Worm (Caenorhabditis elegans) whole organism, young adult: ENCODE data around the gene F11C1.10.

ENCODE experiments used
- B0261.1 ChIP-seq: sonication (generic microtip); optimal IDR thresholded peaks from 2 replicates; lab custom pipeline; 2016; ENCODE audit warnings: mild to moderate bottlenecking, missing genetic modification characterization, moderate library complexity, missing compliant biosample characterization
- B0336.3 ChIP-seq: fragments of 200-800 bp; sonication (Bioruptor generic); IDR thresholded peaks from 2 replicates; pipeline ENCODE4 v1.3.6; 2022; ENCODE audit warnings: missing genetic modification characterization, missing compliant biosample characterization
- F39B2.1 ChIP-seq: fragments of 200-800 bp; sonication (Bioruptor generic); IDR thresholded peaks from 2 replicates; pipeline ENCODE4 v1.3.6; 2022; ENCODE audit warnings: missing genetic modification reagents, missing genetic modification characterization, missing compliant biosample characterization
- F49E8.2 ChIP-seq: sonication (generic microtip); optimal IDR thresholded peaks from 3 replicates; lab custom pipeline; 2017; ENCODE audit warnings: missing genetic modification characterization, mild to moderate bottlenecking, missing compliant biosample characterization, antibody characterized with exemption, moderate library complexity; ENCODE audit not compliant: insufficient read depth
- F55B11.4 ChIP-seq: sonication (generic microtip); optimal IDR thresholded peaks from 2 replicates; lab custom pipeline; 2016; ENCODE audit warnings: missing compliant biosample characterization, missing genetic modification characterization, borderline replicate concordance; ENCODE audit not compliant: insufficient read depth
- Y53F4B.3 ChIP-seq: fragments of 200-800 bp; sonication (Bioruptor generic); IDR thresholded peaks from 2 replicates; pipeline ENCODE4 v1.3.6; 2022; ENCODE audit warnings: missing genetic modification reagents, missing genetic modification characterization, missing compliant biosample characterization
- Y53G8AR.9 ChIP-seq: fragments of 200-800 bp; sonication (Bioruptor generic); conservative IDR thresholded peaks from 2 replicates; pipeline ENCODE4 v1.3.6; 2022; ENCODE audit warnings: missing genetic modification reagents, missing genetic modification characterization, missing compliant biosample characterization
- Y56A3A.18 ChIP-seq: fragments of 200-800 bp; sonication (Bioruptor generic); IDR thresholded peaks from 2 replicates; pipeline ENCODE4 v1.3.6; 2022; ENCODE audit warnings: missing genetic modification reagents, missing genetic modification characterization, missing compliant biosample characterization
- Y79H2A.3 ChIP-seq: fragments of 200-800 bp; sonication (Bioruptor generic); conservative IDR thresholded peaks from 2 replicates; pipeline ENCODE4 v1.3.6; 2022; ENCODE audit warnings: missing genetic modification reagents, missing genetic modification characterization, missing compliant biosample characterization
- ZK185.1 ChIP-seq: sonication (generic microtip); optimal IDR thresholded peaks from 2 replicates; lab custom pipeline; 2016; ENCODE audit warnings: mild to moderate bottlenecking, missing genetic modification characterization, missing compliant biosample characterization; ENCODE audit not compliant: poor library complexity, severe bottlenecking
- akir-1 ChIP-seq: fragments of 200-800 bp; sonication (Bioruptor generic); optimal IDR thresholded peaks from 2 replicates; lab custom pipeline; 2018; ENCODE audit warnings: mild to moderate bottlenecking, missing genetic modification characterization, moderate library complexity, missing compliant biosample characterization
- ama-1 ChIP-seq, 3 experiments: fragments of 150-350 bp in 1 of 3; sonication (generic microtip) in 2 of 3; optimal IDR thresholded peaks; 2 replicates each; lab custom pipeline; 2014 to 2018; ENCODE audit warnings: missing biosample characterization in 2 of 3, missing genetic modification characterization in 2 of 3, missing genetic modification reagents in 2 of 3
- aptf-2 ChIP-seq: fragments of 200-800 bp; sonication (Bioruptor generic); conservative IDR thresholded peaks from 2 replicates; pipeline ENCODE4 v1.3.6; 2022; ENCODE audit warnings: missing genetic modification reagents, missing genetic modification characterization, missing compliant biosample characterization
- attf-5 ChIP-seq: fragments of 200-800 bp; sonication (Bioruptor generic); optimal IDR thresholded peaks from 2 replicates; lab custom pipeline; 2018; ENCODE audit warnings: mild to moderate bottlenecking, missing genetic modification characterization, missing compliant biosample characterization
- cebp-2 ChIP-seq: fragments of 200-800 bp; sonication (Bioruptor generic); IDR thresholded peaks from 2 replicates; pipeline ENCODE4 v1.3.6; 2022; ENCODE audit warnings: missing genetic modification characterization, missing compliant biosample characterization
- ceh-27 ChIP-seq: fragments of 200-800 bp; sonication (Bioruptor generic); optimal IDR thresholded peaks from 2 replicates; lab custom pipeline; 2018; ENCODE audit warnings: mild to moderate bottlenecking, missing genetic modification characterization, moderate library complexity, missing compliant biosample characterization
- ceh-40 ChIP-seq: fragments of 200-800 bp; sonication (Bioruptor generic); IDR thresholded peaks from 2 replicates; pipeline ENCODE4 v1.3.6; 2022; ENCODE audit warnings: missing genetic modification characterization, missing compliant biosample characterization
- ceh-91 ChIP-seq: fragments of 200-800 bp; sonication (Bioruptor generic); IDR thresholded peaks from 2 replicates; pipeline ENCODE4 v1.3.6; 2022; ENCODE audit warnings: missing genetic modification reagents, missing genetic modification characterization, missing compliant biosample characterization
- dox-1 ChIP-seq: fragments of 200-800 bp; sonication (Bioruptor generic); IDR thresholded peaks from 2 replicates; pipeline ENCODE4 v1.3.6; 2022; ENCODE audit warnings: missing genetic modification reagents, missing genetic modification characterization, missing compliant biosample characterization
- dpl-1 ChIP-seq: fragments of 150-350 bp; optimal IDR thresholded peaks from 2 replicates; lab custom pipeline; 2014; ENCODE audit warnings: missing biosample characterization, missing genetic modification reagents, missing genetic modification characterization
- egl-18 ChIP-seq: fragments of 200-800 bp; sonication (Bioruptor generic); IDR thresholded peaks from 2 replicates; pipeline ENCODE4 v1.3.6; 2022; ENCODE audit warnings: missing genetic modification reagents, missing genetic modification characterization, missing compliant biosample characterization
- egrh-3 ChIP-seq: fragments of 200-800 bp; sonication (Bioruptor generic); IDR thresholded peaks from 2 replicates; pipeline ENCODE4 v1.3.6; 2022; ENCODE audit warnings: missing genetic modification reagents, missing genetic modification characterization, missing compliant biosample characterization
- hlh-26 ChIP-seq: fragments of 200-800 bp; sonication (Bioruptor generic); conservative IDR thresholded peaks from 2 replicates; pipeline ENCODE4 v1.3.6; 2022; ENCODE audit warnings: missing genetic modification reagents, missing genetic modification characterization, missing compliant biosample characterization
- hmg-20 ChIP-seq: fragments of 200-800 bp; sonication (Bioruptor generic); IDR thresholded peaks from 2 replicates; pipeline ENCODE4 v1.3.6; 2022; ENCODE audit warnings: missing genetic modification reagents, missing genetic modification characterization, missing compliant biosample characterization
- hrde-1 ChIP-seq: sonication (generic microtip); optimal IDR thresholded peaks from 2 replicates; lab custom pipeline; 2016; ENCODE audit warnings: missing genetic modification characterization, mild to moderate bottlenecking, missing compliant biosample characterization, moderate library complexity, missing genotype, missing genetic modification reagents, borderline replicate concordance
- let-526 ChIP-seq: fragments of 200-800 bp; sonication (Bioruptor generic); IDR thresholded peaks from 2 replicates; pipeline ENCODE4 v1.3.6; 2022; ENCODE audit warnings: missing genetic modification reagents, missing genetic modification characterization, missing compliant biosample characterization
- madf-10 ChIP-seq: sonication (generic microtip); optimal IDR thresholded peaks from 2 replicates; lab custom pipeline; 2016; ENCODE audit warnings: mild to moderate bottlenecking, missing genetic modification characterization, missing compliant biosample characterization
- madf-8 ChIP-seq: fragments of 200-800 bp; sonication (Bioruptor generic); conservative IDR thresholded peaks from 2 replicates; pipeline ENCODE4 v1.3.6; 2022; ENCODE audit warnings: missing genetic modification reagents, missing genetic modification characterization, missing compliant biosample characterization
- nfyb-1 ChIP-seq: fragments of 200-800 bp; sonication (Bioruptor generic); IDR thresholded peaks from 2 replicates; pipeline ENCODE4 v1.3.6; 2022; ENCODE audit warnings: missing genetic modification reagents, missing genetic modification characterization, missing compliant biosample characterization
- pbrm-1 ChIP-seq: fragments of 200-800 bp; sonication (Bioruptor generic); IDR thresholded peaks from 2 replicates; pipeline ENCODE4 v1.3.6; 2022; ENCODE audit warnings: missing genetic modification reagents, missing genetic modification characterization, missing compliant biosample characterization
- pha-4 ChIP-seq: fragments of 150-350 bp; sonication (generic microtip); optimal IDR thresholded peaks from 2 replicates; lab custom pipeline; 2014; ENCODE audit warnings: missing biosample characterization, missing genetic modification reagents, missing genetic modification characterization
- rec-8 ChIP-seq, 2 experiments: sonication (generic microtip); optimal IDR thresholded peaks; 2 replicates each; lab custom pipeline; 2016; ENCODE audit warnings: mild to moderate bottlenecking in 2 of 2, missing genetic modification characterization in 2 of 2, missing genetic modification reagents in 2 of 2, missing genotype in 2 of 2, missing biosample characterization in 1 of 2, missing compliant biosample characterization in 1 of 2, moderate library complexity in 1 of 2
- repo-1 ChIP-seq: sonication (generic microtip); optimal IDR thresholded peaks from 2 replicates; lab custom pipeline; 2017; ENCODE audit warnings: mild to moderate bottlenecking, missing genetic modification characterization, missing compliant biosample characterization
- rpc-1 ChIP-seq, 2 experiments: fragments of 150-350 bp in 1 of 2; sonication (generic microtip) in 1 of 2; optimal IDR thresholded peaks; 2 replicates each; lab custom pipeline; 2014 to 2018; ENCODE audit warnings: missing biosample characterization in 1 of 2, missing genetic modification characterization in 1 of 2, missing genetic modification reagents in 1 of 2, missing genotype in 1 of 2
- sptf-2 ChIP-seq: fragments of 200-800 bp; sonication (Bioruptor generic); optimal IDR thresholded peaks from 2 replicates; lab custom pipeline; 2018; ENCODE audit warnings: mild to moderate bottlenecking, missing genetic modification characterization, missing compliant biosample characterization
- unc-62 ChIP-seq: fragments of 150-350 bp; optimal IDR thresholded peaks from 2 replicates; lab custom pipeline; 2014; ENCODE audit warnings: missing biosample characterization, missing genetic modification reagents, missing genetic modification characterization
- ztf-18 ChIP-seq: sonication (generic microtip); optimal IDR thresholded peaks from 2 replicates; lab custom pipeline; 2016; ENCODE audit warnings: missing genotype, mild to moderate bottlenecking, missing genetic modification characterization, missing compliant biosample characterization
- ztf-22 ChIP-seq: fragments of 200-800 bp; sonication (Bioruptor generic); optimal IDR thresholded peaks from 2 replicates; lab custom pipeline; 2018; ENCODE audit warnings: mild to moderate bottlenecking, missing genetic modification characterization, moderate library complexity, missing compliant biosample characterization
- ztf-28 ChIP-seq: fragments of 200-800 bp; sonication (Bioruptor generic); IDR thresholded peaks from 2 replicates; pipeline ENCODE4 v1.3.6; 2022; ENCODE audit warnings: missing genetic modification reagents, missing genetic modification characterization, missing compliant biosample characterization

F11C1.10 gene

ce11 chrX:12944661-12945060, 32.2 kb upstream of the F11C1.10 start:
- no peak for TF ChIP-seq B0261.1 (tag; lab: Kevin White, UChicago)
- TF ChIP-seq ZK185.1 (tag; lab: Kevin White, UChicago) = no peak
- no peak for TF ChIP-seq hrde-1
- no peak for TF ChIP-seq madf-10
- no peak for TF ChIP-seq ceh-27 (GFP tag; lab: Kevin White, UChicago)
- TF ChIP-seq hmg-20 (GFP tag; lab: Robert Waterston, UW) = no peak
- TF ChIP-seq Y53G8AR.9 (GFP tag; lab: Robert Waterston, UW) = no peak
- TF ChIP-seq cebp-2 (GFP tag; lab: Robert Waterston, UW) = no peak
- TF ChIP-seq ceh-40 (GFP tag; lab: Robert Waterston, UW) = no peak

DNA sequence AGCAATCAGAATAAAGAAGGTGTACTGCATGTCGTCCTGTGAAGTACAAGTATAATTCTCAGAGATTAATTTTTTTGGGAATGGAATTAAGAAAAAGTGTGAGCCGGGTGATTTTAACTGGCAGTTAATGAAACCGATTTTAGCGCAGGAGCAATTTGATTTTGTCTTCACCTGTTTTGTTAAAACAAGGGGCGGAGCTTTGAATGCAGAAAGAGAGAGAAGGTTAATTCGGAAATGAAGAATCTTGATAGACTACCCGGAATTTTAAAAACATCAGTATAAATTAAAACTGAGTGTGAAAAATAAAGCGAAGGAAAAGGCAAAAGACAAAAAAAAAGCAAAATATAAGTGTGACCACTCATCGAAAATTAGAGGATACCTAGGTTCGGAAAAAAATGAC, 30.3 kb upstream of the F11C1.10 start, which contains the start of gene C05E7.3:
TSS of gene C05E7.3 (minus strand) at position 101 of the 400 bp plus-strand sequence.
- TF ChIP-seq Y56A3A.18 (GFP tag; lab: Robert Waterston, UW) = no peak
- no peak for TF ChIP-seq let-526 (GFP tag; lab: Robert Waterston, UW)
- no peak for TF ChIP-seq attf-5
- TF ChIP-seq F49E8.2 = no peak
- no peak for TF ChIP-seq dox-1
- no peak for TF ChIP-seq nfyb-1 (GFP tag; lab: Robert Waterston, UW)
- TF ChIP-seq Y79H2A.3 (GFP tag; lab: Robert Waterston, UW) = no peak
- no peak for TF ChIP-seq egrh-3
- TF ChIP-seq ztf-18 (tag; lab: Kevin White, UChicago) = no peak
- TF ChIP-seq ztf-22 (GFP tag; lab: Kevin White, UChicago) = no peak
- TF ChIP-seq sptf-2 (GFP tag; lab: Kevin White, UChicago) = no peak
- no peak for TF ChIP-seq egl-18 (GFP tag; lab: Robert Waterston, UW)
- TF ChIP-seq ztf-28 = no peak
- TF ChIP-seq pbrm-1 (GFP tag; lab: Robert Waterston, UW) = no peak
- no peak for TF ChIP-seq ceh-40 (GFP tag; lab: Robert Waterston, UW)
- no peak for TF ChIP-seq repo-1
- TF ChIP-seq unc-62 (GFP tag; lab: Kevin White, UChicago) = no peak
- no peak for TF ChIP-seq madf-8 (GFP tag; lab: Robert Waterston, UW)
- TF ChIP-seq ama-1 (optimal IDR thresholded peaks at IDR 0.05; lab: Kevin White, UChicago) = no peak
- TF ChIP-seq ama-1 (GFP tag; optimal IDR thresholded peaks at IDR 0.05; lab: Kevin White, UChicago) = no peak
- TF ChIP-seq ZK185.1 (tag; lab: Kevin White, UChicago) = no peak

DNA sequence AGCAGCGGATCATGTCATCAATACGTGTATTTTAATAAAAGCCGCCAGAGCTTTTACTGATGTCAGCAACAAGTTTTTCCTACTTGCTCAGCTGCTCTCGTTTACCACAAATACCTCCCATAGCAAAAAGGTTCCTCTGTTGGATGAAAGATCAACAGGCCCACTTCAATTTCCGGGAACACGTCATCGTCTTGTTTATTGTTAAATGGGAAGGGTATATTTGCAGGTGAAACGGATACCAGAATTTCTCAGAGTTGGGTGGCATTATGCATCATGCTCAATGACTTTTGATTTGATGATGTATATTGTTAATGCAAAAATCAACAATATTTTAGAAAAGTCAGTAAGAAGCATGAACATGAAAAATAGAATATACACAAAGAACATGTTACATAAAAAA, 25.7 kb upstream of the F11C1.10 start:
- TF ChIP-seq aptf-2 (GFP tag; lab: Robert Waterston, UW) (no peak), rpc-1 (optimal IDR thresholded peaks at IDR 0.05; lab: Kevin White, UChicago) (no peak), rpc-1 (tag; optimal IDR thresholded peaks at IDR 0.05; lab: Kevin White, UChicago) (no peak), rec-8 (tag; optimal IDR thresholded peaks at IDR 0.05; lab: Kevin White, UChicago) (no peak), ceh-91 (GFP tag; lab: Robert Waterston, UW) (no peak), Y53F4B.3 (GFP tag; lab: Robert Waterston, UW) (no peak), F39B2.1 (GFP tag; lab: Robert Waterston, UW) (no peak)

DNA sequence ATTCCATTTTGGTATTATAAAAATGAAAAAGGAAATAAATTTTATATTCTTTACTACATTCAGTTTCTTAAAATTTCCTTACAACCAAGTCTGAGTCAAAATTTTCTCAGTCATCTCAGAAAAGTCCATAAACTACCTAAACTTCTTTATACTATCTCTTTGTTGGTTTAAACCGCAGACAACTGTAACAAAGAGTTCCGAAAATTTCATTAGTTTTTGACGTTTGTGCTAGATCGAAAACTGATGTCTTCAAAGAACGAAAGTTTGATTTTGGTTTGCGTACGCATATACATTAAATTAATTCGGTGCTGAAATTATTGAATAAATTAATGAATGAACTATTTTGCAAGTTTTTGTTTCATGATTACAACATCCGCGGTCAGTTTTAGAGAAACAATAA, 18.0 kb upstream of the F11C1.10 start:
- TF ChIP-seq hrde-1 (no peak), B0336.3 (GFP tag; lab: Robert Waterston, UW) (no peak), pha-4 (tag; lab: Kevin White, UChicago) (no peak), rpc-1 (optimal IDR thresholded peaks at IDR 0.05; lab: Kevin White, UChicago) (no peak), rpc-1 (tag; optimal IDR thresholded peaks at IDR 0.05; lab: Kevin White, UChicago) (no peak), F55B11.4 (tag; lab: Kevin White, UChicago) (no peak), attf-5 (no peak), hlh-26 (GFP tag; lab: Robert Waterston, UW) (no peak), aptf-2 (GFP tag; lab: Robert Waterston, UW) (no peak), ZK185.1 (tag; lab: Kevin White, UChicago) (no peak), akir-1 (GFP tag; lab: Kevin White, UChicago) (no peak), dpl-1 (GFP tag; lab: Kevin White, UChicago) (no peak)
